Worm (Caenorhabditis elegans) whole organism, midembryonic: ENCODE results near the gene T01G1.4.

Experiments
- cog-1 ChIP-seq: sonication (generic microtip); optimal IDR thresholded peaks from 2 replicates; lab custom pipeline; 2016; ENCODE audit warnings: missing genetic modification characterization, missing compliant biosample characterization
- flt-1 ChIP-seq: fragments of 200-800 bp; sonication (Bioruptor generic); IDR thresholded peaks from 2 replicates; pipeline ENCODE4 v1.3.6; 2022; ENCODE audit warnings: missing genetic modification characterization, missing compliant biosample characterization
- med-1 ChIP-seq: sonication (generic microtip); optimal IDR thresholded peaks from 2 replicates; lab custom pipeline; 2017; ENCODE audit warnings: missing genetic modification characterization, mild to moderate bottlenecking, missing compliant biosample characterization, antibody characterized with exemption, missing genetic modification reagents; ENCODE audit not compliant: insufficient read depth
- ref-1 ChIP-seq: fragments of 200-800 bp; sonication (Bioruptor generic); conservative IDR thresholded peaks from 2 replicates; pipeline ENCODE4 v1.3.6; 2022; ENCODE audit warnings: missing genetic modification reagents, missing genetic modification characterization, missing compliant biosample characterization
- tab-1 ChIP-seq: fragments of 200-800 bp; sonication (Bioruptor generic); IDR thresholded peaks from 2 replicates; pipeline ENCODE4 v1.3.6; 2022; ENCODE audit warnings: missing genetic modification characterization, missing compliant biosample characterization
- ztf-23 ChIP-seq: fragments of 200-800 bp; sonication (Bioruptor generic); IDR thresholded peaks from 2 replicates; pipeline ENCODE4 v1.3.6; 2022; ENCODE audit warnings: missing genetic modification reagents, missing genetic modification characterization, missing compliant biosample characterization

DNA sequence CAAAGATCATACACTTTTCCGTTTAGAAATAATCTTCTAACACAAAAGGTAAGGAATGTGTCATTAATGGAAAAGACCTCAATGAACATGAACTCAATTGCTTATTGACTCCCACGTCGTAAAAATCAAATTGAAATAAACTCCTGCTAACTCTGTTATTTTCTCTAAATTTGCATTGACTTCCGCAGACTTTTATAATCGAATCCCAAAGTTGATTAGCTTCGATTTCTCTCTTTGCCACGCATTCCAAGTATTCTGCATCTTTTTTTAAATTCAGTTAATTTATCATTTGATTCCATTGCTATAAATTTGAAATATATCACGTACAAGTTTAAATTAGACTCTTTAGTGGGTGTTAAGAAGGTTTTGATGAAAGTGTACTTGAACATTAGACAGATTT, 27.4 kb upstream of the T01G1.4 start:
- TF ChIP-seq ztf-23 (no peak), tab-1 (no peak), med-1 (GFP tag; lab: Kevin White, UChicago) (no peak), cog-1 (tag; lab: Kevin White, UChicago) (no peak), flt-1 (GFP tag; lab: Robert Waterston, UW) (no peak), ref-1 (GFP tag; lab: Robert Waterston, UW) (no peak)
